Fruit fly (Drosophila melanogaster) whole organism, embryonic: Measurements from ENCODE around the gene CG9117.

Source experiments
- Ada2b ChIP-seq: fragments of 200-800 bp; sonication (Bioruptor generic); IDR thresholded peaks from 2 replicates; pipeline ENCODE4 v1.3.6; 2022; ENCODE audit warnings: missing biosample characterization, missing genetic modification characterization
- CG11085 ChIP-seq: fragments of 200-800 bp; sonication (Bioruptor generic); IDR thresholded peaks from 2 replicates; pipeline ENCODE4 v1.3.6; 2022; ENCODE audit warnings: missing biosample characterization, missing genetic modification characterization
- CG12942 ChIP-seq: fragments of 200-800 bp; sonication (Bioruptor generic); optimal IDR thresholded peaks from 3 replicates; lab custom pipeline; 2016; ENCODE audit warnings: missing biosample characterization, missing genetic modification characterization
- CG13296 ChIP-seq: fragments of 200-800 bp; sonication (Bioruptor generic); optimal IDR thresholded peaks from 3 replicates; lab custom pipeline; 2018; ENCODE audit warnings: missing biosample characterization, mild to moderate bottlenecking, missing genetic modification characterization
- CG14667 ChIP-seq: fragments of 200-800 bp; sonication (Bioruptor generic); IDR thresholded peaks from 2 replicates; pipeline ENCODE4 v1.3.6; 2022; ENCODE audit warnings: missing biosample characterization, missing genetic modification characterization
- CG15073 ChIP-seq: fragments of 200-800 bp; sonication (Bioruptor generic); optimal IDR thresholded peaks from 2 replicates; lab custom pipeline; 2016; ENCODE audit warnings: missing biosample characterization, missing genetic modification characterization
- CG16779 ChIP-seq: fragments of 200-800 bp; sonication (Bioruptor generic); IDR thresholded peaks from 2 replicates; pipeline ENCODE4 v1.3.6; 2022; ENCODE audit warnings: missing biosample characterization, missing genetic modification characterization
- CG17829 ChIP-seq: fragments of 200-800 bp; optimal IDR thresholded peaks from 2 replicates; lab custom pipeline; 2019; ENCODE audit warnings: missing biosample characterization, mild to moderate bottlenecking, missing genetic modification characterization, moderate library complexity
- CG18599 ChIP-seq: fragments of 200-800 bp; sonication (Bioruptor generic); optimal IDR thresholded peaks from 3 replicates; lab custom pipeline; 2017; ENCODE audit warnings: missing biosample characterization, missing genetic modification characterization, mild to moderate bottlenecking, moderate library complexity, missing genetic modification reagents
- CG2678 ChIP-seq: fragments of 200-800 bp; sonication (Bioruptor generic); optimal IDR thresholded peaks from 3 replicates; lab custom pipeline; 2019; ENCODE audit warnings: missing biosample characterization, mild to moderate bottlenecking, missing genetic modification characterization, moderate library complexity
- CG30403 ChIP-seq: fragments of 200-800 bp; sonication (Bioruptor generic); optimal IDR thresholded peaks from 3 replicates; lab custom pipeline; 2016; ENCODE audit warnings: missing biosample characterization, missing genetic modification characterization
- CG3065 ChIP-seq: fragments of 200-800 bp; sonication (Bioruptor generic); optimal IDR thresholded peaks from 2 replicates; lab custom pipeline; 2016; ENCODE audit warnings: missing biosample characterization, missing genetic modification characterization
- CG6272 ChIP-seq: fragments of 200-800 bp; sonication (Bioruptor generic); IDR thresholded peaks from 2 replicates; pipeline ENCODE4 v1.3.6; 2022; ENCODE audit warnings: missing biosample characterization, missing genetic modification characterization
- CG8089 ChIP-seq: fragments of 200-800 bp; sonication (Bioruptor generic); optimal IDR thresholded peaks from 3 replicates; lab custom pipeline; 2016; ENCODE audit warnings: missing biosample characterization, missing genetic modification characterization
- CG8290 ChIP-seq, 3 experiments: fragments of 200-800 bp; sonication (Bioruptor generic); optimal IDR thresholded peaks; 2 replicates each; lab custom pipeline; 2016 to 2019; ENCODE audit warnings: missing biosample characterization in 3 of 3, missing genetic modification characterization in 3 of 3, mild to moderate bottlenecking in 2 of 3, moderate library complexity in 1 of 3
- CG8388 ChIP-seq: fragments of 200-800 bp; sonication (Bioruptor generic); optimal IDR thresholded peaks from 2 replicates; lab custom pipeline; 2019; ENCODE audit warnings: missing biosample characterization, mild to moderate bottlenecking, missing genetic modification characterization, moderate library complexity
- CG8478 ChIP-seq: fragments of >200 bp; optimal IDR thresholded peaks from 2 replicates; lab custom pipeline; 2018
- CG9215 ChIP-seq: fragments of 200-800 bp; sonication (Bioruptor generic); IDR thresholded peaks from 2 replicates; pipeline ENCODE4 v1.3.6; 2022; ENCODE audit warnings: missing biosample characterization, missing genetic modification characterization
- CG9437 ChIP-seq: fragments of 200-800 bp; sonication (Bioruptor generic); optimal IDR thresholded peaks from 2 replicates; lab custom pipeline; 2018; ENCODE audit warnings: missing biosample characterization, mild to moderate bottlenecking, missing genetic modification characterization
- CG9797 ChIP-seq: fragments of 200-800 bp; sonication (Bioruptor generic); optimal IDR thresholded peaks from 3 replicates; lab custom pipeline; 2018; ENCODE audit warnings: missing biosample characterization, mild to moderate bottlenecking, missing genetic modification characterization
- CHES-1-like ChIP-seq: fragments of 200-800 bp; sonication (Bioruptor generic); optimal IDR thresholded peaks from 2 replicates; lab custom pipeline; 2016; ENCODE audit warnings: missing biosample characterization, missing genetic modification characterization
- Camta ChIP-seq: fragments of 200-800 bp; sonication (Bioruptor generic); optimal IDR thresholded peaks from 2 replicates; lab custom pipeline; 2016; ENCODE audit warnings: missing biosample characterization, missing genetic modification characterization
- CoRest ChIP-seq: fragments of 200-800 bp; sonication (Bioruptor generic); optimal IDR thresholded peaks from 3 replicates; lab custom pipeline; 2018; ENCODE audit warnings: missing biosample characterization, mild to moderate bottlenecking, missing genetic modification characterization, moderate library complexity
- D19A ChIP-seq: fragments of 200-800 bp; optimal IDR thresholded peaks from 3 replicates; lab custom pipeline; 2019; ENCODE audit warnings: missing biosample characterization, mild to moderate bottlenecking, missing genetic modification characterization, moderate library complexity
- Doc2 ChIP-seq: fragments of 200-800 bp; sonication (Bioruptor generic); IDR thresholded peaks from 2 replicates; pipeline ENCODE4 v1.3.6; 2022; ENCODE audit warnings: missing biosample characterization, missing genetic modification characterization
- Dp ChIP-seq: fragments of 200-800 bp; sonication (Bioruptor generic); optimal IDR thresholded peaks from 2 replicates; lab custom pipeline; 2018; ENCODE audit warnings: missing biosample characterization, mild to moderate bottlenecking, missing genetic modification characterization, moderate library complexity
- Dref ChIP-seq: fragments of 200-800 bp; sonication (Bioruptor generic); IDR thresholded peaks from 2 replicates; pipeline ENCODE4 v1.3.6; 2022; ENCODE audit warnings: missing biosample characterization, missing genetic modification characterization
- ERR ChIP-seq: fragments of 200-800 bp; sonication (Bioruptor generic); optimal IDR thresholded peaks from 2 replicates; lab custom pipeline; 2016; ENCODE audit warnings: missing biosample characterization, missing genetic modification characterization
- Eip74EF ChIP-seq, 2 experiments: fragments of 200-800 bp in 1 of 2; fragments of >200 bp in 1 of 2; sonication (Bioruptor generic) in 1 of 2; optimal IDR thresholded peaks; 2 replicates each; lab custom pipeline; 2017 to 2019; ENCODE audit warnings: missing biosample characterization in 2 of 2, missing genetic modification characterization in 2 of 2, mild to moderate bottlenecking in 1 of 2, moderate library complexity in 1 of 2
- Ets65A ChIP-seq: fragments of 200-800 bp; sonication (Bioruptor generic); peaks from one replicate; lab custom pipeline; 2016; ENCODE audit warnings: missing biosample characterization, missing genetic modification characterization
- NFAT ChIP-seq: fragments of 200-800 bp; sonication (Bioruptor generic); IDR thresholded peaks from 2 replicates; pipeline ENCODE4 v1.3.6; 2022; ENCODE audit warnings: missing biosample characterization, missing genetic modification characterization
- Ptx1 ChIP-seq: fragments of 200-800 bp; sonication (Bioruptor generic); IDR thresholded peaks from 2 replicates; pipeline ENCODE4 v1.3.6; 2022; ENCODE audit warnings: missing biosample characterization, missing genetic modification characterization
- Rx ChIP-seq: fragments of 200-800 bp; sonication (Bioruptor generic); IDR thresholded peaks from 2 replicates; pipeline ENCODE4 v1.3.6; 2022; ENCODE audit warnings: missing biosample characterization, missing genetic modification characterization
- Sox102F ChIP-seq: fragments of 200-800 bp; sonication (Bioruptor generic); optimal IDR thresholded peaks from 2 replicates; lab custom pipeline; 2018; ENCODE audit warnings: missing biosample characterization, mild to moderate bottlenecking, missing genetic modification characterization, moderate library complexity
- Spps ChIP-seq: fragments of 200-800 bp; sonication (Bioruptor generic); optimal IDR thresholded peaks from 2 replicates; lab custom pipeline; 2018; ENCODE audit warnings: missing biosample characterization, mild to moderate bottlenecking, missing genetic modification characterization
- bcd ChIP-seq: fragments of 200-800 bp; sonication (Bioruptor generic); optimal IDR thresholded peaks from 2 replicates; lab custom pipeline; 2017; ENCODE audit warnings: missing biosample characterization, mild to moderate bottlenecking, missing genetic modification characterization
- bigmax ChIP-seq: fragments of 200-800 bp; sonication (Bioruptor generic); optimal IDR thresholded peaks from 2 replicates; lab custom pipeline; 2018; ENCODE audit warnings: missing biosample characterization, mild to moderate bottlenecking, missing genetic modification characterization
- chinmo ChIP-seq: fragments of 200-800 bp; sonication (Bioruptor generic); IDR thresholded peaks from 4 replicates; pipeline ENCODE4 v1.3.6; 2022; ENCODE audit warnings: missing biosample characterization, missing genetic modification characterization; ENCODE audit not compliant: partially characterized antibody
- crol ChIP-seq: fragments of 200-800 bp; sonication (Bioruptor generic); IDR thresholded peaks from 2 replicates; pipeline ENCODE4 v1.3.6; 2022; ENCODE audit warnings: missing biosample characterization, missing genetic modification characterization
- cwo ChIP-seq: fragments of 200-800 bp; sonication (Bioruptor generic); optimal IDR thresholded peaks from 3 replicates; lab custom pipeline; 2017; ENCODE audit warnings: missing biosample characterization, missing genetic modification characterization, mild to moderate bottlenecking, moderate library complexity, missing genetic modification reagents
- eyg ChIP-seq: fragments of 200-800 bp; sonication (Bioruptor generic); optimal IDR thresholded peaks from 3 replicates; lab custom pipeline; 2016; ENCODE audit warnings: missing biosample characterization, missing genetic modification characterization
- gsb-n ChIP-seq: fragments of 200-800 bp; sonication (Bioruptor generic); optimal IDR thresholded peaks from 3 replicates; lab custom pipeline; 2018; ENCODE audit warnings: missing biosample characterization, mild to moderate bottlenecking, missing genetic modification characterization
- hbn ChIP-seq: fragments of 200-800 bp; sonication (Bioruptor generic); IDR thresholded peaks from 2 replicates; pipeline ENCODE4 v1.3.6; 2022; ENCODE audit warnings: missing biosample characterization, missing genetic modification characterization; ENCODE audit not compliant: partially characterized antibody
- p53 ChIP-seq: fragments of 200-800 bp; sonication (Bioruptor generic); optimal IDR thresholded peaks from 2 replicates; lab custom pipeline; 2016; ENCODE audit warnings: missing biosample characterization, missing genetic modification characterization
- pb ChIP-seq: fragments of 200-800 bp; sonication (Bioruptor generic); optimal IDR thresholded peaks from 3 replicates; lab custom pipeline; 2016; ENCODE audit warnings: missing biosample characterization, missing genetic modification characterization
- pros ChIP-seq: fragments of 200-800 bp; sonication (Bioruptor generic); optimal IDR thresholded peaks from 3 replicates; lab custom pipeline; 2019; ENCODE audit warnings: missing biosample characterization, mild to moderate bottlenecking, missing genetic modification characterization, moderate library complexity
- repo ChIP-seq: fragments of 200-800 bp; sonication (Bioruptor generic); optimal IDR thresholded peaks from 2 replicates; lab custom pipeline; 2016; ENCODE audit warnings: missing biosample characterization, missing genetic modification characterization
- seq ChIP-seq: fragments of 200-800 bp; sonication (Bioruptor generic); IDR thresholded peaks from 2 replicates; pipeline ENCODE4 v1.3.6; 2022; ENCODE audit warnings: missing biosample characterization, missing genetic modification characterization
- tap ChIP-seq: fragments of 200-800 bp; optimal IDR thresholded peaks from 3 replicates; lab custom pipeline; 2019; ENCODE audit warnings: missing biosample characterization, mild to moderate bottlenecking, missing genetic modification characterization, moderate library complexity
- wek ChIP-seq: fragments of 200-800 bp; sonication (Bioruptor generic); optimal IDR thresholded peaks from 3 replicates; lab custom pipeline; 2018; ENCODE audit warnings: missing biosample characterization, mild to moderate bottlenecking, missing genetic modification characterization, moderate library complexity

The CG9117 gene

dm6 chr2L:6051212-6051621 lies 13.5 kb upstream of the CG9117 start (continued):
- TF ChIP-seq CG16779 (GFP tag; lab: Robert Waterston, UW), result peak; percentile 69; the same call in 1 of the 2 replicates
- peak; percentile 50 for TF ChIP-seq CG9215 (GFP tag; lab: Robert Waterston, UW)
- TF ChIP-seq Sox102F (GFP tag; lab: Kevin White, UChicago), result peak; percentile 95
- TF ChIP-seq CG8290 (GFP tag; optimal IDR thresholded peaks at IDR 0.05; lab: Kevin White, UChicago), result peak; percentile 88
- TF ChIP-seq CG8290 (tag; optimal IDR thresholded peaks at IDR 0.05; lab: Kevin White, UChicago), result peak; percentile 84 to 98
- peak; percentile 97 for TF ChIP-seq tap (tag; lab: Kevin White, UChicago)
- no peak for TF ChIP-seq hbn (GFP tag; lab: Robert Waterston, UW)
- peak; percentile 95 for TF ChIP-seq Camta (GFP tag; lab: Kevin White, UChicago)
- peak; percentile 29 for TF ChIP-seq bigmax (GFP tag; lab: Kevin White, UChicago)
- TF ChIP-seq CG8478 (lab: Kevin White, UChicago), result peak; percentile 12
- TF ChIP-seq bcd (GFP tag; lab: Kevin White, UChicago), result peak; percentile 94
- peak; percentile 85 for TF ChIP-seq pros (GFP tag; lab: Kevin White, UChicago)
- TF ChIP-seq Eip74EF (GFP tag; optimal IDR thresholded peaks at IDR 0.05; lab: Kevin White, UChicago), result peak in 1 of 2 experiments; percentile 97
- peak; percentile 97 for TF ChIP-seq CG17829
- peak; percentile 95 for TF ChIP-seq D19A (tag; lab: Kevin White, UChicago)
- peak; percentile 58; the same call in 1 of the 2 replicates for TF ChIP-seq CG6272 (GFP tag; lab: Robert Waterston, UW)
- peak; percentile 99 for TF ChIP-seq Ets65A (GFP tag; lab: Kevin White, UChicago)
- 0 out of 2 replicates have a peak, but pooled peaks have one; percentile 20 for TF ChIP-seq Dref (GFP tag; lab: Robert Waterston, UW)
- peak; percentile 95 for TF ChIP-seq ERR (GFP tag; lab: Kevin White, UChicago)
- peak; percentile 95 for TF ChIP-seq repo (GFP tag; lab: Kevin White, UChicago)
- peak; percentile 95 for TF ChIP-seq Spps
- peak; percentile 96 for TF ChIP-seq Ada2b (GFP tag; lab: Robert Waterston, UW)
- peak; percentile 91 for TF ChIP-seq wek (GFP tag; lab: Kevin White, UChicago)
- TF ChIP-seq cwo (GFP tag; lab: Kevin White, UChicago), result peak; percentile 94
- TF ChIP-seq CG3065 (GFP tag; lab: Kevin White, UChicago), result peak; percentile 80
- TF ChIP-seq CoRest (tag; lab: Kevin White, UChicago), result peak; percentile 96
- TF ChIP-seq seq (GFP tag; lab: Robert Waterston, UW), result peak; percentile 97
- peak; percentile 98 for TF ChIP-seq CG2678 (tag; lab: Kevin White, UChicago)
- TF ChIP-seq crol, result peak; percentile 66
- peak; percentile 35; the same call in 1 of the 2 replicates for TF ChIP-seq CG14667 (GFP tag; lab: Robert Waterston, UW)
- peak; percentile 92 for TF ChIP-seq eyg (GFP tag; lab: Kevin White, UChicago)
- TF ChIP-seq Doc2, result no peak
- TF ChIP-seq CG18599, result peak; percentile 99
- TF ChIP-seq gsb-n (tag; lab: Kevin White, UChicago), result peak; percentile 96
- peak; percentile 90 for TF ChIP-seq p53 (GFP tag; lab: Kevin White, UChicago)
- peak; percentile 38 for TF ChIP-seq CG9797 (GFP tag; lab: Kevin White, UChicago)
- TF ChIP-seq CG12942 (GFP tag; lab: Kevin White, UChicago), result peak; percentile 87
- TF ChIP-seq Dp, result no peak
- TF ChIP-seq NFAT (GFP tag; lab: Robert Waterston, UW), result peak; percentile 79
- peak; percentile 93 for TF ChIP-seq pb (GFP tag; lab: Kevin White, UChicago)
- peak; percentile 47 for TF ChIP-seq CG15073 (GFP tag; lab: Kevin White, UChicago)
- peak; percentile 85 for TF ChIP-seq CG8089
- peak; percentile 50; the same call in 1 of the 2 replicates for TF ChIP-seq CG11085 (GFP tag; lab: Robert Waterston, UW)
- TF ChIP-seq CHES-1-like (GFP tag; lab: Kevin White, UChicago), result peak; percentile 89
- TF ChIP-seq CG30403, result peak; percentile 96
- peak; percentile 80 for TF ChIP-seq Rx (GFP tag; lab: Robert Waterston, UW)
- TF ChIP-seq CG9437 (GFP tag; lab: Kevin White, UChicago), result peak; percentile 90
- no peak for TF ChIP-seq chinmo (GFP tag; lab: Robert Waterston, UW)
- TF ChIP-seq CG13296 (GFP tag; lab: Kevin White, UChicago), result peak; percentile 99
- peak; percentile 92 for TF ChIP-seq Ptx1
- TF ChIP-seq CG8388 (GFP tag; lab: Kevin White, UChicago), result peak; percentile 97
